Worm (Caenorhabditis elegans) whole organism, L1 larva: Measurements from ENCODE around the gene srw-73.

Experiments used
- Y116A8C.19 ChIP-seq: sonication (generic microtip); optimal IDR thresholded peaks from 2 replicates; lab custom pipeline; 2016; ENCODE audit warnings: missing compliant biosample characterization, missing genetic modification characterization, borderline replicate concordance
- aly-2 ChIP-seq: fragments of 150-350 bp; optimal IDR thresholded peaks from 2 replicates; lab custom pipeline; 2014; ENCODE audit warnings: missing biosample characterization, missing genetic modification characterization
- ama-1 ChIP-seq: fragments of 150-350 bp; optimal IDR thresholded peaks from 2 replicates; lab custom pipeline; 2014
- blmp-1 ChIP-seq: fragments of 150-350 bp; optimal IDR thresholded peaks from 2 replicates; lab custom pipeline; 2014; ENCODE audit warnings: missing biosample characterization, missing genetic modification characterization
- ceh-82 ChIP-seq, 3 experiments: fragments of 150-350 bp in 1 of 3; sonication (generic microtip) in 2 of 3; optimal IDR thresholded peaks; 2 replicates each; lab custom pipeline; 2014 to 2017; ENCODE audit warnings: missing biosample characterization in 3 of 3, missing genetic modification characterization in 3 of 3
- ceh-88 ChIP-seq: fragments of 200-800 bp; sonication (Bioruptor generic); IDR thresholded peaks from 2 replicates; pipeline ENCODE4 v1.3.6; 2022; ENCODE audit warnings: missing genetic modification characterization, missing compliant biosample characterization
- dpl-1 ChIP-seq, 3 experiments: fragments of 150-350 bp in 2 of 3; sonication (generic microtip) in 1 of 3; optimal IDR thresholded peaks; 2 replicates each; lab custom pipeline; 2014 to 2017; ENCODE audit warnings: missing biosample characterization in 3 of 3, missing genetic modification characterization in 3 of 3, missing genetic modification reagents in 3 of 3
- efl-1 ChIP-seq, 4 experiments: fragments of 150-350 bp; optimal IDR thresholded peaks in 3 of 4; peaks in 1 of 4; 1 replicate in 1 of 4; 2 replicates in 3 of 4; lab custom pipeline; 2014; ENCODE audit warnings: missing biosample characterization in 2 of 4, missing genetic modification characterization in 2 of 4, missing genetic modification reagents in 2 of 4
- elt-2 ChIP-seq: sonication (generic microtip); optimal IDR thresholded peaks from 2 replicates; lab custom pipeline; 2016; ENCODE audit warnings: missing genetic modification characterization, mild to moderate bottlenecking, inconsistent platforms, missing compliant biosample characterization, missing genetic modification reagents
- fkh-10 ChIP-seq: sonication (generic microtip); optimal IDR thresholded peaks from 2 replicates; lab custom pipeline; 2017; ENCODE audit warnings: missing biosample characterization, missing genetic modification reagents, missing genetic modification characterization
- fkh-4 ChIP-seq: sonication (generic microtip); optimal IDR thresholded peaks from 2 replicates; lab custom pipeline; 2016; ENCODE audit warnings: missing compliant biosample characterization, missing genetic modification characterization, borderline replicate concordance
- jun-1 ChIP-seq: fragments of 150-350 bp; optimal IDR thresholded peaks from 2 replicates; lab custom pipeline; 2014; ENCODE audit warnings: missing biosample characterization, missing genetic modification reagents, missing genetic modification characterization
- lin-13 ChIP-seq: fragments of 150-350 bp; optimal IDR thresholded peaks from 2 replicates; lab custom pipeline; 2014; ENCODE audit warnings: missing biosample characterization, missing genetic modification reagents, missing genetic modification characterization
- lin-14 ChIP-seq: fragments of 200-800 bp; sonication (Bioruptor generic); optimal IDR thresholded peaks from 2 replicates; lab custom pipeline; 2018; ENCODE audit warnings: mild to moderate bottlenecking, missing genetic modification characterization, moderate library complexity, missing compliant biosample characterization
- lin-35 ChIP-seq, 2 experiments: fragments of 150-350 bp; optimal IDR thresholded peaks; 2 replicates each; lab custom pipeline; 2014; ENCODE audit warnings: missing biosample characterization in 2 of 2, missing genetic modification characterization in 2 of 2, missing genetic modification reagents in 2 of 2
- lin-39 ChIP-seq: fragments of 150-350 bp; optimal IDR thresholded peaks from 2 replicates; lab custom pipeline; 2014; ENCODE audit warnings: missing biosample characterization, missing genetic modification reagents, missing genetic modification characterization
- mef-2 ChIP-seq: fragments of 150-350 bp; optimal IDR thresholded peaks from 2 replicates; lab custom pipeline; 2014; ENCODE audit warnings: missing biosample characterization, missing genetic modification characterization
- nhr-11 ChIP-seq: fragments of 150-350 bp; optimal IDR thresholded peaks from 2 replicates; lab custom pipeline; 2014; ENCODE audit warnings: missing biosample characterization, missing genetic modification characterization
- nhr-19 ChIP-seq: fragments of 200-800 bp; sonication (Bioruptor generic); conservative IDR thresholded peaks from 2 replicates; pipeline ENCODE4 v1.3.6; 2022; ENCODE audit warnings: missing genetic modification characterization, missing compliant biosample characterization
- nhr-71 ChIP-seq: sonication (generic microtip); optimal IDR thresholded peaks from 2 replicates; lab custom pipeline; 2016; ENCODE audit warnings: mild to moderate bottlenecking, missing genetic modification characterization, moderate library complexity, missing compliant biosample characterization
- nhr-76 ChIP-seq: sonication (generic microtip); optimal IDR thresholded peaks from 2 replicates; lab custom pipeline; 2017; ENCODE audit warnings: missing biosample characterization, missing genetic modification characterization
- nhr-77 ChIP-seq: fragments of 150-350 bp; optimal IDR thresholded peaks from 2 replicates; lab custom pipeline; 2014; ENCODE audit warnings: missing biosample characterization, missing genetic modification characterization
- nhr-84 ChIP-seq: sonication (generic microtip); optimal IDR thresholded peaks from 2 replicates; lab custom pipeline; 2017; ENCODE audit warnings: missing biosample characterization, missing genetic modification characterization
- nhr-85 ChIP-seq: sonication (generic microtip); peaks from one replicate; lab custom pipeline; 2016; ENCODE audit warnings: missing genetic modification characterization, inconsistent platforms, missing compliant biosample characterization
- rnt-1 ChIP-seq: sonication (generic microtip); optimal IDR thresholded peaks from 2 replicates; lab custom pipeline; 2016; ENCODE audit warnings: mild to moderate bottlenecking, missing genetic modification characterization, moderate library complexity, missing compliant biosample characterization
- skn-1 ChIP-seq: fragments of 150-350 bp; optimal IDR thresholded peaks from 2 replicates; lab custom pipeline; 2014; ENCODE audit warnings: missing biosample characterization, missing genetic modification characterization
- snu-23 ChIP-seq: sonication (generic microtip); optimal IDR thresholded peaks from 2 replicates; lab custom pipeline; 2016; ENCODE audit warnings: missing genetic modification characterization, missing compliant biosample characterization
- sptf-1 ChIP-seq: fragments of 150-350 bp; optimal IDR thresholded peaks from 2 replicates; lab custom pipeline; 2014; ENCODE audit warnings: missing biosample characterization, missing genetic modification characterization
- sup-37 ChIP-seq: fragments of 200-800 bp; sonication (Bioruptor generic); optimal IDR thresholded peaks from 2 replicates; lab custom pipeline; 2018; ENCODE audit warnings: mild to moderate bottlenecking, missing genetic modification characterization, missing compliant biosample characterization
- swsn-7 ChIP-seq: sonication (generic microtip); optimal IDR thresholded peaks from 2 replicates; lab custom pipeline; 2016; ENCODE audit warnings: missing genetic modification characterization, missing compliant biosample characterization
- tbx-2 ChIP-seq: sonication (generic microtip); optimal IDR thresholded peaks from 2 replicates; lab custom pipeline; 2016; ENCODE audit warnings: missing genetic modification characterization, missing compliant biosample characterization
- unc-30 ChIP-seq: sonication (generic microtip); optimal IDR thresholded peaks from 2 replicates; lab custom pipeline; 2017; ENCODE audit warnings: missing biosample characterization, missing genetic modification characterization
- unc-86 ChIP-seq: sonication (generic microtip); optimal IDR thresholded peaks from 2 replicates; lab custom pipeline; 2016; ENCODE audit warnings: missing genetic modification characterization, missing compliant biosample characterization
- unc-98 ChIP-seq: fragments of 200-800 bp; sonication (Bioruptor generic); IDR thresholded peaks from 2 replicates; pipeline ENCODE4 v1.3.6; 2022; ENCODE audit warnings: missing genetic modification characterization, missing compliant biosample characterization
- xbp-1 ChIP-seq: sonication (generic microtip); optimal IDR thresholded peaks from 2 replicates; lab custom pipeline; 2016; ENCODE audit warnings: missing genetic modification characterization, missing compliant biosample characterization
- zag-1 ChIP-seq: fragments of 150-350 bp; optimal IDR thresholded peaks from 2 replicates; lab custom pipeline; 2014; ENCODE audit warnings: missing biosample characterization, missing genetic modification characterization
- zip-4 ChIP-seq: fragments of 200-800 bp; sonication (Bioruptor generic); optimal IDR thresholded peaks from 2 replicates; lab custom pipeline; 2018; ENCODE audit warnings: mild to moderate bottlenecking, missing genetic modification characterization, moderate library complexity, missing compliant biosample characterization
- ztf-4 ChIP-seq: fragments of 150-350 bp; optimal IDR thresholded peaks from 2 replicates; lab custom pipeline; 2014; ENCODE audit warnings: missing biosample characterization, missing genetic modification characterization

Gene srw-73

ce11 chrV:16610094-16610493 is 21.8 kb upstream of the srw-73 start:
- TF ChIP-seq zag-1 (no peak), ztf-4 (no peak), sptf-1 (no peak), blmp-1 (tag; lab: Kevin White, UChicago) (no peak), mef-2 (tag; lab: Kevin White, UChicago) (no peak), unc-86 (tag; lab: Kevin White, UChicago) (no peak), Y116A8C.19 (tag; lab: Kevin White, UChicago) (no peak), lin-35 (GFP tag; optimal IDR thresholded peaks at IDR 0.05; lab: Kevin White, UChicago) (peak in 1 of 2 experiments; percentile 4), sup-37 (no peak), elt-2 (peak; percentile 81), jun-1 (tag; lab: Kevin White, UChicago) (peak; percentile 46), xbp-1 (tag; lab: Kevin White, UChicago) (no peak), skn-1 (no peak), dpl-1 (GFP tag; optimal IDR thresholded peaks at IDR 0.05; lab: Kevin White, UChicago) (no peak)

- TF ChIP-seq elt-2 (peak; percentile 73), zip-4 (GFP tag; lab: Kevin White, UChicago) (no peak), unc-30 (tag; lab: Kevin White, UChicago) (no peak), jun-1 (tag; lab: Kevin White, UChicago) (peak; percentile 42)
Observed at ce11 chrV:16608478-16608877, 20.1 kb upstream of the srw-73 start.

- TF ChIP-seq lin-13 (GFP tag; lab: Kevin White, UChicago) (no peak), ceh-82 (tag; optimal IDR thresholded peaks at IDR 0.05; lab: Kevin White, UChicago) (no peak), lin-39 (tag; lab: Kevin White, UChicago) (no peak), aly-2 (no peak), unc-98 (GFP tag; lab: Robert Waterston, UW) (no peak), sup-37 (no peak), fkh-4 (tag; lab: Kevin White, UChicago) (no peak), ceh-88 (no peak), nhr-76 (tag; lab: Kevin White, UChicago) (no peak), nhr-77 (no peak), swsn-7 (tag; lab: Kevin White, UChicago) (no peak)
Observed at ce11 chrV:16606313-16606712, 18.0 kb upstream of the srw-73 start, which contains the start of gene Y32B12C.1. TSS of gene Y32B12C.1 (plus strand) at chrV:16606613.

ce11 chrV:16605463-16605862 is 17.1 kb upstream of the srw-73 start:
- TF ChIP-seq nhr-11 (tag; lab: Kevin White, UChicago) (no peak), efl-1 (optimal IDR thresholded peaks at IDR 0.05; lab: Kevin White, UChicago) (no peak), efl-1 (GFP tag; optimal IDR thresholded peaks at IDR 0.05 in 1 of 2; lab: Kevin White, UChicago) (peak in 1 of 2 experiments; percentile 42), snu-23 (GFP tag; lab: Kevin White, UChicago) (no peak), ama-1 (lab: Kevin White, UChicago) (no peak), ceh-82 (tag; optimal IDR thresholded peaks at IDR 0.05; lab: Kevin White, UChicago) (no peak), mef-2 (tag; lab: Kevin White, UChicago) (no peak), rnt-1 (tag; lab: Kevin White, UChicago) (no peak), nhr-85 (tag; lab: Kevin White, UChicago) (no peak), nhr-19 (GFP tag; lab: Robert Waterston, UW) (no peak), nhr-71 (no peak), lin-14 (GFP tag; lab: Kevin White, UChicago) (peak; percentile 2), fkh-10 (no peak), elt-2 (peak; percentile 37), unc-98 (GFP tag; lab: Robert Waterston, UW) (no peak), tbx-2 (tag; lab: Kevin White, UChicago) (no peak), nhr-84 (tag; lab: Kevin White, UChicago) (no peak)
